Worm (Caenorhabditis elegans): ENCODE data around the gene vha-20.
A peak's percentile ranks its signal among the peaks of the same experiment; 100 is the strongest.

vha-20 gene

DNA sequence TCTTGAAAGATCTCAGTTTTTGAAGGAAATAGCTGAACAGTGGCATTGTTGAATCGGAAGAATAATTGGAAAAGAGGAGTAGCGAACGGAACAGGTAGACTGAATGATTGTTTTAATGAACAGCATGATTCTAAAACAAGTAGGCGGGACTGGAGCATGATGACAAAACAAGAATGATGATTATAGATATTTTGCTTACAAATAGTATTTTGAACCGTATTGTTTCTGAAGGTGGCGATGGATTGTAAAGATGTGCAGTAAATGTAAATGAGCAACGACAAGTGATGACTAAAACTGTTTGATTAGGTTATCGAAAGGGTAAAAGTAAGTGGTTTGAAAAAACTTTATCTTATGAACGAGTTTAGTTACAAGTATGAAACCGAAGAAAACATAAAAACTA lies 30.1 kb downstream of the vha-20 start, which contains the start of gene F28H6.8:
F28H6.8 (minus strand) TSS at position 101 of the 400 bp plus-strand sequence.
- TF ChIP-seq elt-1 (tag; optimal IDR thresholded peaks at IDR 0.05) (no peak), daf-12 (tag; optimal IDR thresholded peaks at IDR 0.05) (no peak), lin-39 (tag; optimal IDR thresholded peaks at IDR 0.05) (no peak), nhr-43 (tag; optimal IDR thresholded peaks at IDR 0.05; ENCODE audit: poor library complexity, severe bottlenecking) (no peak)

DNA sequence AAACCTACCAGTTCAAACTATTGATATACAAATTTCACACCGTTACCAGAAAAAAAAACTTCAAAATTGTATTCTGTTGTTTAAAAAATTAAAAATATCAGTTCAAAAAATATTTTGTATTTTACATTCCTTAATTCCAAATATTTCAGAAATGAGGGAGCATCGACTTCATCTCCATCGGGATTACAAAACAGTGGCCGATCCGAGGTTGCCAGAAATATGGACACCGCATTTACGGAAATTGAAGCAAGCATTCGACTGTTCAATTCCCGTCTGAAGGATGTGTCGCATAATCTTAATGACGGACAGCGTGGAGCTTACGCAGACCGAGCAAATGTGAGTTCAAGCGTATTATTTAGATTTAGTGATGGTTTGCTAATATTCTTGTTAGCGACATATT lies 31.6 kb downstream of the vha-20 start:
- TF ChIP-seq elt-3 (tag; optimal IDR thresholded peaks at IDR 0.05) (no peak), ztf-4 (tag; optimal IDR thresholded peaks at IDR 0.05) (no peak), nhr-25 (tag; optimal IDR thresholded peaks at IDR 0.05) (no peak), snpc-4 (tag; optimal IDR thresholded peaks at IDR 0.05) (no peak), fkh-2 (tag; optimal IDR thresholded peaks at IDR 0.05) (no peak), nfya-1 (tag; optimal IDR thresholded peaks at IDR 0.05; ENCODE audit: insufficient read depth) (no peak), ceh-16 (tag; optimal IDR thresholded peaks at IDR 0.05) (no peak), nhr-23 (tag; optimal IDR thresholded peaks at IDR 0.05) (no peak), ZK546.5 (tag; optimal IDR thresholded peaks at IDR 0.05) (no peak), skn-1 (tag; optimal IDR thresholded peaks at IDR 0.05) (no peak), fkh-10 (GFP tag; optimal IDR thresholded peaks at IDR 0.05) (no peak), mdl-1 (tag; optimal IDR thresholded peaks at IDR 0.05) (no peak), aly-2 (tag; optimal IDR thresholded peaks at IDR 0.05) (no peak), daf-12 (tag; optimal IDR thresholded peaks at IDR 0.05) (no peak), ztf-11 (tag; optimal IDR thresholded peaks at IDR 0.05) (no peak), ceh-82 (tag; optimal IDR thresholded peaks at IDR 0.05) (no peak), hmg-11 (tag; optimal IDR thresholded peaks at IDR 0.05) (no peak)

- TF ChIP-seq ceh-82 (tag; optimal IDR thresholded peaks at IDR 0.05), result no peak
- TF ChIP-seq R02D3.7 (tag; optimal IDR thresholded peaks at IDR 0.05), result no peak
- no peak for TF ChIP-seq egl-27 (tag; optimal IDR thresholded peaks at IDR 0.05)
- no peak for TF ChIP-seq unc-62 (GFP tag; optimal IDR thresholded peaks at IDR 0.05)
- TF ChIP-seq zag-1 (tag; optimal IDR thresholded peaks at IDR 0.05), result no peak
- no peak for TF ChIP-seq ztf-11 (tag; optimal IDR thresholded peaks at IDR 0.05)
- no peak for TF ChIP-seq fkh-10 (GFP tag; optimal IDR thresholded peaks at IDR 0.05)
- no peak for TF ChIP-seq ama-1 (optimal IDR thresholded peaks at IDR 0.05)
- no peak for TF ChIP-seq nhr-25 (tag; optimal IDR thresholded peaks at IDR 0.05)
- TF ChIP-seq lin-15B (tag; optimal IDR thresholded peaks at IDR 0.05), result no peak
- TF ChIP-seq nhr-28 (tag; optimal IDR thresholded peaks at IDR 0.05), result no peak
- no peak for TF ChIP-seq nfya-1 (tag; optimal IDR thresholded peaks at IDR 0.05; ENCODE audit: insufficient read depth)
- no peak for TF ChIP-seq mml-1 (tag; optimal IDR thresholded peaks at IDR 0.05)
- TF ChIP-seq ztf-4 (tag; optimal IDR thresholded peaks at IDR 0.05), result no peak
- no peak for TF ChIP-seq eor-1 (tag; optimal IDR thresholded peaks at IDR 0.05)
- no peak for TF ChIP-seq nhr-23 (tag; optimal IDR thresholded peaks at IDR 0.05)
- no peak for TF ChIP-seq skn-1 (tag; optimal IDR thresholded peaks at IDR 0.05)
- no peak for TF ChIP-seq snpc-4 (tag; optimal IDR thresholded peaks at IDR 0.05)
- no peak for TF ChIP-seq lsy-12 (tag; optimal IDR thresholded peaks at IDR 0.05)
- TF ChIP-seq nhr-12 (tag; optimal IDR thresholded peaks at IDR 0.05), result no peak
These were observed 32.8 kb downstream of the vha-20 start for ce11 chrX:14131476-14131875.

ce11 chrX:14127291-14127922 lies 36.9 kb downstream of the vha-20 start, which contains the start of gene F28H6.4:
Gene F28H6.4 (plus strand): TSS chrX:14127872.
- no peak for TF ChIP-seq nhr-67 (tag; optimal IDR thresholded peaks at IDR 0.05)
- peak; percentile 31 for TF ChIP-seq nfya-1 (tag; optimal IDR thresholded peaks at IDR 0.05; ENCODE audit: insufficient read depth)
- TF ChIP-seq pha-4 (tag; optimal IDR thresholded peaks at IDR 0.05), result peak; percentile 34
- no peak for TF ChIP-seq fkh-10 (GFP tag; optimal IDR thresholded peaks at IDR 0.05)
- no peak for TF ChIP-seq ama-1 (optimal IDR thresholded peaks at IDR 0.05)
- no peak for TF ChIP-seq daf-12 (tag; optimal IDR thresholded peaks at IDR 0.05)
- TF ChIP-seq hmg-11 (tag; optimal IDR thresholded peaks at IDR 0.05), result peak; percentile 43
- no peak for TF ChIP-seq skn-1 (tag; optimal IDR thresholded peaks at IDR 0.05)
- TF ChIP-seq nhr-11 (tag; optimal IDR thresholded peaks at IDR 0.05), result no peak
- peak; percentile 16 for TF ChIP-seq lin-15B (tag; optimal IDR thresholded peaks at IDR 0.05)
- no peak for TF ChIP-seq jun-1 (tag; optimal IDR thresholded peaks at IDR 0.05)
- TF ChIP-seq elt-2 (tag; optimal IDR thresholded peaks at IDR 0.05), result peak; percentile 3
- peak; percentile 3 for TF ChIP-seq lin-39 (tag; optimal IDR thresholded peaks at IDR 0.05)

Measured in whole organism, L3 larva.